Worm (Caenorhabditis elegans) whole organism, L4 larva: ENCODE measurements around the gene T20B5.2.

Source experiments
- F26F4.8 ChIP-seq: fragments of 200-800 bp; sonication (Bioruptor generic); conservative IDR thresholded peaks from 2 replicates; pipeline ENCODE4 v1.3.6; 2022; ENCODE audit warnings: missing genetic modification characterization, missing compliant biosample characterization
- T20F7.1 ChIP-seq: fragments of 200-800 bp; sonication (Bioruptor generic); optimal IDR thresholded peaks from 2 replicates; lab custom pipeline; 2018; ENCODE audit warnings: mild to moderate bottlenecking, missing genetic modification characterization, missing compliant biosample characterization
- T26A8.4 ChIP-seq: fragments of 200-800 bp; sonication (Bioruptor generic); IDR thresholded peaks from 2 replicates; pipeline ENCODE4 v1.3.6; 2022; ENCODE audit warnings: missing genetic modification characterization, missing compliant biosample characterization
- Y5F2A.4 ChIP-seq: fragments of 200-800 bp; sonication (Bioruptor generic); optimal IDR thresholded peaks from 2 replicates; lab custom pipeline; 2018; ENCODE audit warnings: mild to moderate bottlenecking, missing genetic modification characterization, missing compliant biosample characterization
- Y75B8A.6 ChIP-seq: fragments of 200-800 bp; sonication (Bioruptor generic); IDR thresholded peaks from 2 replicates; pipeline ENCODE4 v1.3.6; 2022; ENCODE audit warnings: missing genetic modification reagents, missing genetic modification characterization, missing compliant biosample characterization
- ZK337.2 ChIP-seq: fragments of 200-800 bp; sonication (Bioruptor generic); IDR thresholded peaks from 2 replicates; pipeline ENCODE4 v1.3.6; 2022; ENCODE audit warnings: missing genetic modification reagents, missing genetic modification characterization, missing compliant biosample characterization
- ZK546.5 ChIP-seq, 2 experiments: sonication (generic microtip); optimal IDR thresholded peaks; 2 replicates each; lab custom pipeline; 2017; ENCODE audit warnings: missing biosample characterization in 2 of 2, missing genetic modification characterization in 2 of 2
- aly-2 ChIP-seq: sonication (generic microtip); optimal IDR thresholded peaks from 2 replicates; lab custom pipeline; 2018; ENCODE audit warnings: missing biosample characterization, missing genetic modification characterization
- ama-1 ChIP-seq: fragments of 150-350 bp; optimal IDR thresholded peaks from 2 replicates; lab custom pipeline; 2014; ENCODE audit warnings: inconsistent platforms, mixed read lengths
- ceh-20 ChIP-seq: fragments of 200-800 bp; sonication (Bioruptor generic); IDR thresholded peaks from 2 replicates; pipeline ENCODE4 v1.3.6; 2022; ENCODE audit warnings: missing genetic modification reagents, missing genetic modification characterization, missing compliant biosample characterization
- ces-1 ChIP-seq: fragments of 150-350 bp; sonication (generic microtip); optimal IDR thresholded peaks from 4 replicates; lab custom pipeline; 2014; ENCODE audit warnings: missing biosample characterization, missing genetic modification reagents, missing genetic modification characterization
- ctbp-1 ChIP-seq: fragments of 200-800 bp; sonication (Bioruptor generic); IDR thresholded peaks from 2 replicates; pipeline ENCODE4 v1.3.6; 2022; ENCODE audit warnings: missing genetic modification reagents, missing genetic modification characterization, missing compliant biosample characterization
- daf-19 ChIP-seq: fragments of 200-800 bp; sonication (Bioruptor generic); conservative IDR thresholded peaks from 2 replicates; pipeline ENCODE4 v1.3.6; 2022; ENCODE audit warnings: missing genetic modification characterization, missing compliant biosample characterization
- dmd-6 ChIP-seq: fragments of 200-800 bp; sonication (Bioruptor generic); IDR thresholded peaks from 2 replicates; pipeline ENCODE4 v1.3.6; 2022; ENCODE audit warnings: missing genetic modification reagents, missing genetic modification characterization, missing compliant biosample characterization
- dmd-8 ChIP-seq: fragments of 200-800 bp; sonication (Bioruptor generic); IDR thresholded peaks from 2 replicates; pipeline ENCODE4 v1.3.6; 2022; ENCODE audit warnings: missing genetic modification characterization, missing compliant biosample characterization
- dpl-1 ChIP-seq: fragments of 150-350 bp; optimal IDR thresholded peaks from 2 replicates; lab custom pipeline; 2014; ENCODE audit warnings: missing biosample characterization, missing genetic modification reagents, missing genetic modification characterization
- dve-1 ChIP-seq: sonication (generic microtip); optimal IDR thresholded peaks from 2 replicates; lab custom pipeline; 2017; ENCODE audit warnings: antibody characterized with exemption, mild to moderate bottlenecking, missing genetic modification characterization, missing compliant biosample characterization; ENCODE audit not compliant: insufficient read depth
- hlh-11 ChIP-seq: fragments of 200-800 bp; sonication (Bioruptor generic); optimal IDR thresholded peaks from 2 replicates; lab custom pipeline; 2018; ENCODE audit warnings: mild to moderate bottlenecking, missing genetic modification characterization, missing compliant biosample characterization
- hlh-30 ChIP-seq: sonication (generic microtip); optimal IDR thresholded peaks from 2 replicates; lab custom pipeline; 2017; ENCODE audit warnings: antibody characterized with exemption, mild to moderate bottlenecking, missing genetic modification characterization, missing compliant biosample characterization; ENCODE audit not compliant: insufficient read depth
- lin-1 ChIP-seq: fragments of 200-800 bp; sonication (Bioruptor generic); IDR thresholded peaks from 2 replicates; pipeline ENCODE4 v1.3.6; 2022; ENCODE audit warnings: missing genetic modification reagents, missing genetic modification characterization, missing compliant biosample characterization
- lir-3 ChIP-seq: sonication (generic microtip); optimal IDR thresholded peaks from 2 replicates; lab custom pipeline; 2016; ENCODE audit warnings: mild to moderate bottlenecking, missing genetic modification characterization, missing compliant biosample characterization
- mdl-1 ChIP-seq, 2 experiments: fragments of 150-350 bp in 1 of 2; sonication (generic microtip) in 1 of 2; optimal IDR thresholded peaks; 2 replicates each; lab custom pipeline; 2014 to 2017; ENCODE audit warnings: missing biosample characterization in 2 of 2, missing genetic modification characterization in 2 of 2
- mxl-3 ChIP-seq: fragments of 200-800 bp; sonication (Bioruptor generic); optimal IDR thresholded peaks from 2 replicates; lab custom pipeline; 2018; ENCODE audit warnings: mild to moderate bottlenecking, missing genetic modification characterization, missing compliant biosample characterization
- nhr-102 ChIP-seq: sonication (generic microtip); optimal IDR thresholded peaks from 2 replicates; lab custom pipeline; 2016; ENCODE audit warnings: mild to moderate bottlenecking, missing genetic modification characterization, moderate library complexity, missing compliant biosample characterization
- nhr-28 ChIP-seq: fragments of 150-350 bp; optimal IDR thresholded peaks from 2 replicates; lab custom pipeline; 2014; ENCODE audit warnings: missing biosample characterization, missing genetic modification characterization
- nhr-48 ChIP-seq: sonication (generic microtip); optimal IDR thresholded peaks from 2 replicates; lab custom pipeline; 2016; ENCODE audit warnings: mild to moderate bottlenecking, missing genetic modification characterization, missing compliant biosample characterization
- nhr-6 ChIP-seq: fragments of 150-350 bp; optimal IDR thresholded peaks from 2 replicates; lab custom pipeline; 2014; ENCODE audit warnings: missing biosample characterization, missing genetic modification characterization
- nhr-76 ChIP-seq: fragments of 150-350 bp; optimal IDR thresholded peaks from 2 replicates; lab custom pipeline; 2014; ENCODE audit warnings: missing biosample characterization, missing genetic modification characterization
- nhr-77 ChIP-seq: fragments of 150-350 bp; optimal IDR thresholded peaks from 2 replicates; lab custom pipeline; 2014; ENCODE audit warnings: missing biosample characterization, missing genetic modification characterization
- pha-4 ChIP-seq, 2 experiments: fragments of 150-350 bp in 1 of 2; fragments of 200-800 bp in 1 of 2; sonication (Bioruptor generic) in 1 of 2; IDR thresholded peaks in 1 of 2; optimal IDR thresholded peaks in 1 of 2; 2 replicates each; pipeline versions ENCODE4 v1.3.6 to Lab custom; 2014 to 2022; ENCODE audit warnings: missing genetic modification characterization in 2 of 2, missing genetic modification reagents in 2 of 2, missing biosample characterization in 1 of 2, missing compliant biosample characterization in 1 of 2
- php-3 ChIP-seq: fragments of 200-800 bp; sonication (Bioruptor generic); IDR thresholded peaks from 2 replicates; pipeline ENCODE4 v1.3.6; 2022; ENCODE audit warnings: missing genetic modification reagents, missing genetic modification characterization, missing compliant biosample characterization
- pqm-1 ChIP-seq: sonication (generic microtip); optimal IDR thresholded peaks from 2 replicates; lab custom pipeline; 2017; ENCODE audit warnings: missing biosample characterization, missing genetic modification characterization
- sdz-12 ChIP-seq: fragments of 200-800 bp; sonication (Bioruptor generic); optimal IDR thresholded peaks from 2 replicates; lab custom pipeline; 2018; ENCODE audit warnings: mild to moderate bottlenecking, missing genetic modification characterization, missing compliant biosample characterization
- skn-1 ChIP-seq: fragments of 150-350 bp; optimal IDR thresholded peaks from 2 replicates; lab custom pipeline; 2014; ENCODE audit warnings: missing biosample characterization, missing genetic modification characterization
- spr-1 ChIP-seq: sonication (generic microtip); optimal IDR thresholded peaks from 2 replicates; lab custom pipeline; 2016; ENCODE audit warnings: mild to moderate bottlenecking, missing genetic modification characterization, missing compliant biosample characterization
- unc-62 ChIP-seq, 3 experiments: fragments of 150-350 bp in 1 of 3; sonication (generic microtip); optimal IDR thresholded peaks in 2 of 3; peaks in 1 of 3; 1 replicate in 1 of 3; 2 replicates in 2 of 3; lab custom pipeline; 2014 to 2017; ENCODE audit warnings: missing biosample characterization in 3 of 3, missing genetic modification characterization in 3 of 3, missing genetic modification reagents in 3 of 3, missing genotype in 1 of 3
- zfp-3 ChIP-seq: fragments of 200-800 bp; sonication (Bioruptor generic); conservative IDR thresholded peaks from 2 replicates; pipeline ENCODE4 v1.3.6; 2022; ENCODE audit warnings: missing genetic modification reagents, missing genetic modification characterization, missing compliant biosample characterization
- ztf-7 ChIP-seq: fragments of 150-350 bp; optimal IDR thresholded peaks from 2 replicates; lab custom pipeline; 2014; ENCODE audit warnings: missing biosample characterization, missing genetic modification characterization

The T20B5.2 gene

ce11 chrX:9330721-9331212 lies at the start of gene T20B5.2:
Gene T20B5.2 (plus strand): TSS chrX:9331162.
- TF ChIP-seq nhr-102 (no peak), dmd-6 (no peak), Y5F2A.4 (GFP tag; lab: Kevin White, UChicago) (no peak), F26F4.8 (GFP tag; lab: Robert Waterston, UW) (0 out of 2 replicates have a peak, but pooled peaks have one; percentile 21), unc-62 (GFP tag; optimal IDR thresholded peaks at IDR 0.05 in 1 of 2; lab: Kevin White, UChicago) (peak in 1 of 2 experiments; percentile 65), unc-62 (tag; optimal IDR thresholded peaks at IDR 0.05; lab: Kevin White, UChicago) (no peak), zfp-3 (no peak)

ce11 chrX:9283026-9283425 lies 47.9 kb upstream of the T20B5.2 start, which contains the start of gene B0416.11:
Gene B0416.11 (minus strand): TSS chrX:9283126.
- TF ChIP-seq spr-1 = no peak
- TF ChIP-seq ama-1 (lab: Kevin White, UChicago) = no peak
- no peak for TF ChIP-seq ZK546.5 (tag; optimal IDR thresholded peaks at IDR 0.05; lab: Kevin White, UChicago)
- TF ChIP-seq aly-2 (tag; lab: Kevin White, UChicago) = no peak
- no peak for TF ChIP-seq dpl-1 (GFP tag; lab: Kevin White, UChicago)
- no peak for TF ChIP-seq hlh-11 (tag; lab: Kevin White, UChicago)
- TF ChIP-seq ctbp-1 (GFP tag; lab: Robert Waterston, UW) = no peak
- TF ChIP-seq php-3 (GFP tag; lab: Robert Waterston, UW) = no peak
- no peak for TF ChIP-seq lir-3 (tag; lab: Kevin White, UChicago)
- TF ChIP-seq dmd-8 (GFP tag; lab: Robert Waterston, UW) = no peak
- no peak for TF ChIP-seq lin-1 (GFP tag; lab: Robert Waterston, UW)
- TF ChIP-seq, all 104 proteins: peak for 0

DNA sequence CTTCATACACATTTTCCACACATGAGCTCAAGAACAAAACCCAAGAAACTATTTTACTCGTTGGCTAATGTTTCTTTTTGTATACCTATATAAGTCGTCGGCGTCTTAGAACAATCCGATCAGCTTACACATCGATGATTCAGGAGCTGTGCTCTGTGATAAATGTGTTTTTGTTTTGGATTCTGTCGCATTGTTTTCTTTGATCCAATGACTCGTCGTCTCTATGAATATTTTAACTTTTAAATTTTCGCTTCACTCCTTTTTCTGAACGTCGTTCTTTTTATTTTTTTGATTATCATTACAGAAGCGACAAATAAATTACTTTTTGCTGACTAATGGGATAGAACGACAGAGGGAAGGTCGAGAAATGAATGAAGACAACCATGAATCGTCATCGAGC lies 39.6 kb upstream of the T20B5.2 start, which contains the start of gene B0416.3:
TSS of gene B0416.3 (plus strand) at position 301 of the 400 bp plus-strand sequence.
- TF ChIP-seq sdz-12 (GFP tag; lab: Kevin White, UChicago) = no peak
- no peak for TF ChIP-seq ztf-7
- no peak for TF ChIP-seq lin-1 (GFP tag; lab: Robert Waterston, UW)
- no peak for TF ChIP-seq ces-1 (GFP tag; lab: Kevin White, UChicago)
- TF ChIP-seq T20F7.1 (GFP tag; lab: Kevin White, UChicago) = no peak
- TF ChIP-seq daf-19 (GFP tag; lab: Robert Waterston, UW) = no peak
- TF ChIP-seq skn-1 (tag; lab: Kevin White, UChicago) = no peak
- TF ChIP-seq php-3 (GFP tag; lab: Robert Waterston, UW) = no peak
- no peak for TF ChIP-seq ZK337.2 (GFP tag; lab: Robert Waterston, UW)
- no peak for TF ChIP-seq mdl-1 (tag; optimal IDR thresholded peaks at IDR 0.05; lab: Kevin White, UChicago)
- TF ChIP-seq Y75B8A.6 (GFP tag; lab: Robert Waterston, UW) = no peak
- no peak for TF ChIP-seq ceh-20 (GFP tag; lab: Robert Waterston, UW)
- no peak for TF ChIP-seq T26A8.4 (GFP tag; lab: Robert Waterston, UW)
- TF ChIP-seq pha-4 (GFP tag; IDR thresholded peaks at IDR 0.05; lab: Robert Waterston, UW) = no peak
- no peak for TF ChIP-seq pha-4 (tag; optimal IDR thresholded peaks at IDR 0.05; lab: Kevin White, UChicago)
- no peak for TF ChIP-seq nhr-77 (tag; lab: Kevin White, UChicago)
- no peak for TF ChIP-seq dmd-6
- TF ChIP-seq aly-2 (tag; lab: Kevin White, UChicago) = no peak
- TF ChIP-seq, all 104 proteins: peak for 0

DNA sequence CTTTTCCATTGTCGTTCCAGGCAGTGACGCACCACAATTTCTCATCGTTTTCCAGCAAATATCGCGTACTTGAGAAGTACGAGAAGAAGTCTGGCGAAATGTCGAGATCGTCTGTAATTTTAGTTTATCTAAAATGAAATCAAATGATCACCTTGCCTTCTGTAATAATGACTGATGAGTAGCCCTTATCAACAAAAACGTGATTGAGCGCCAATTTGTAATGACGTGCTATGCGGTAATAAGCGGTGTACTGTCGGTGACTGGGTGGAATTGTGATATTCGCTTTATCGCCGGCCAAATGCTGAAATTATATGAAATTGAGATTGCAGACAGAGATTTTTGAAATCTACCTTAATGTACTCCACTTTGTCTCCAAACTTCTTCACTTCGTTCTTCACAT lies 35.5 kb upstream of the T20B5.2 start:
- TF ChIP-seq T26A8.4 (GFP tag; lab: Robert Waterston, UW) (no peak), nhr-28 (tag; lab: Kevin White, UChicago) (peak; percentile 40), mxl-3 (GFP tag; lab: Kevin White, UChicago) (peak; percentile 37), dmd-6 (peak; percentile 60), hlh-11 (tag; lab: Kevin White, UChicago) (peak; percentile 31), nhr-76 (no peak), hlh-30 (tag; lab: Kevin White, UChicago) (peak; percentile 27), zfp-3 (no peak), dve-1 (tag; lab: Kevin White, UChicago) (peak; percentile 38), pqm-1 (peak; percentile 36), nhr-48 (tag; lab: Kevin White, UChicago) (no peak), nhr-6 (no peak)
